Fruit fly (Drosophila melanogaster): Measurements from ENCODE around the gene hb.
A peak's percentile ranks its signal among the peaks of the same experiment; 100 is the strongest.

Gene hb

dm6 chr3R:8670529-8671491 is 26.8 kb downstream of the hb start, which contains the start of gene p (continued):
- TF ChIP-seq Oli (tag; optimal IDR thresholded peaks at IDR 0.05): peak; percentile 17
- no peak for TF ChIP-seq Sry-δ (GFP tag; optimal IDR thresholded peaks at IDR 0.05)
- no peak for TF ChIP-seq D (optimal IDR thresholded peaks at IDR 0.05)
- TF ChIP-seq D (GFP tag; optimal IDR thresholded peaks at IDR 0.05): no peak
- TF ChIP-seq onecut (GFP tag; IDR thresholded peaks at IDR 0.05): 0 out of 2 replicates have a peak, but pooled peaks have one; percentile 12
- TF ChIP-seq Vsx1 (GFP tag; optimal IDR thresholded peaks at IDR 0.05): no peak
- TF ChIP-seq ftz-f1 (GFP tag; optimal IDR thresholded peaks at IDR 0.05): no peak
- peak; percentile 61 for TF ChIP-seq caup (GFP tag; optimal IDR thresholded peaks at IDR 0.05; ENCODE audit: severe bottlenecking)
- TF ChIP-seq crp (GFP tag; optimal IDR thresholded peaks at IDR 0.05): no peak
- no peak for TF ChIP-seq CG18619 (GFP tag; optimal IDR thresholded peaks at IDR 0.05)
- TF ChIP-seq pb (GFP tag; optimal IDR thresholded peaks at IDR 0.05): peak; percentile 13
- no peak for TF ChIP-seq pho (GFP tag; optimal IDR thresholded peaks at IDR 0.05)
- no peak for TF ChIP-seq jigr1 (GFP tag; IDR thresholded peaks at IDR 0.05)
- TF ChIP-seq CG17802 (tag; optimal IDR thresholded peaks at IDR 0.05): no peak
- TF ChIP-seq sqz (GFP tag; optimal IDR thresholded peaks at IDR 0.05): peak; percentile 89
- peak; percentile 36 for TF ChIP-seq Asciz (GFP tag; optimal IDR thresholded peaks at IDR 0.05)
- TF ChIP-seq emc (GFP tag; optimal IDR thresholded peaks at IDR 0.05): peak; percentile 22
- TF ChIP-seq Hand (GFP tag; optimal IDR thresholded peaks at IDR 0.05): peak; percentile 5
- peak; percentile 43 for TF ChIP-seq CG10209 (GFP tag; optimal IDR thresholded peaks at IDR 0.05)
- TF ChIP-seq ttk (GFP tag; IDR thresholded peaks at IDR 0.05): peak; percentile 37; the same call in 1 of the 2 replicates
- TF ChIP-seq Nf-YB (GFP tag; optimal IDR thresholded peaks at IDR 0.05): no peak
- TF ChIP-seq Dip2 (GFP tag; IDR thresholded peaks at IDR 0.05): no peak
- TF ChIP-seq cas (GFP tag; IDR thresholded peaks at IDR 0.05): 0 out of 2 replicates have a peak, but pooled peaks have one; percentile 13
- TF ChIP-seq Sry-β (GFP tag; optimal IDR thresholded peaks at IDR 0.05): peak; percentile 13
- no peak for TF ChIP-seq CG3838 (GFP tag; optimal IDR thresholded peaks at IDR 0.05)
- TF ChIP-seq wor (GFP tag; IDR thresholded peaks at IDR 0.05): no peak
- peak; percentile 26 for TF ChIP-seq az2 (GFP tag; optimal IDR thresholded peaks at IDR 0.05)
- no peak for TF ChIP-seq TFAM (GFP tag; optimal IDR thresholded peaks at IDR 0.05)
- no peak for TF ChIP-seq sc (optimal IDR thresholded peaks at IDR 0.05)
- TF ChIP-seq sc (GFP tag; optimal IDR thresholded peaks at IDR 0.05): no peak
- peak; percentile 29 for TF ChIP-seq CG3163 (GFP tag; optimal IDR thresholded peaks at IDR 0.05)
- no peak for TF ChIP-seq CG2129 (GFP tag; IDR thresholded peaks at IDR 0.05; ENCODE audit: partially characterized antibody)
- no peak for TF ChIP-seq Opbp (GFP tag; IDR thresholded peaks at IDR 0.05; ENCODE audit: partially characterized antibody)
- TF ChIP-seq CG12104 (GFP tag; optimal IDR thresholded peaks at IDR 0.05): no peak
- no peak for TF ChIP-seq CG4282 (GFP tag; optimal IDR thresholded peaks at IDR 0.05)
- peak; percentile 36 to 45 for TF ChIP-seq dpn (GFP tag; optimal IDR thresholded peaks at IDR 0.05)
- TF ChIP-seq CG17186 (GFP tag; optimal IDR thresholded peaks at IDR 0.05): no peak
- TF ChIP-seq dimm (GFP tag; IDR thresholded peaks at IDR 0.05): no peak
- TF ChIP-seq wdn (GFP tag; IDR thresholded peaks at IDR 0.05): 0 out of 2 replicates have a peak, but pooled peaks have one; percentile 21
- TF ChIP-seq fd64A (GFP tag; optimal IDR thresholded peaks at IDR 0.05): peak; percentile 38
- TF ChIP-seq NfI (GFP tag; optimal IDR thresholded peaks at IDR 0.05): peak; percentile 10
- peak; percentile 68 for TF ChIP-seq run (tag; optimal IDR thresholded peaks at IDR 0.05)
- no peak for TF ChIP-seq E2f1 (GFP tag; IDR thresholded peaks at IDR 0.05)
- TF ChIP-seq hth (optimal IDR thresholded peaks at IDR 0.05): no peak
- peak; percentile 66 for TF ChIP-seq Xrp1 (GFP tag; IDR thresholded peaks at IDR 0.05)
- no peak for TF ChIP-seq trh (GFP tag; optimal IDR thresholded peaks at IDR 0.05)
- peak; percentile 25 for TF ChIP-seq CG7786 (GFP tag; optimal IDR thresholded peaks at IDR 0.05)
- TF ChIP-seq Trl (optimal IDR thresholded peaks at IDR 0.05): no peak
- TF ChIP-seq Trl (GFP tag; optimal IDR thresholded peaks at IDR 0.05): peak; percentile 27
- TF ChIP-seq Mrtf (GFP tag; IDR thresholded peaks at IDR 0.05): no peak

Measured in whole organism, embryonic.